Worm (Caenorhabditis elegans): ENCODE measurements around the gene srxa-8.

Gene srxa-8

ce11 chrX:13300503-13300902, 8.1 kb downstream of the srxa-8 start, which contains the start of gene srd-39:
srd-39 (minus strand) TSS chrX:13300603.
- TF ChIP-seq F13C5.2 (tag; optimal IDR thresholded peaks at IDR 0.05) (no peak), ceh-36 (tag; optimal IDR thresholded peaks at IDR 0.05) (no peak), tbx-37 (GFP tag; conservative IDR thresholded peaks at IDR 0.05) (no peak), ceh-13 (GFP tag; optimal IDR thresholded peaks at IDR 0.05) (no peak), hmg-4 (GFP tag; optimal IDR thresholded peaks at IDR 0.05) (no peak), scrt-1 (GFP tag; IDR thresholded peaks at IDR 0.05) (no peak), sea-1 (GFP tag; conservative IDR thresholded peaks at IDR 0.05) (no peak), tra-4 (tag; optimal IDR thresholded peaks at IDR 0.05) (no peak)

ce11 chrX:13294669-13295068, 14.0 kb downstream of the srxa-8 start, which contains the start of gene srd-36:
srd-36 (minus strand) TSS chrX:13294769.
- TF ChIP-seq aly-1 (tag; optimal IDR thresholded peaks at IDR 0.05) (no peak), ceh-13 (GFP tag; optimal IDR thresholded peaks at IDR 0.05) (no peak), flt-1 (GFP tag; IDR thresholded peaks at IDR 0.05) (no peak), F13C5.2 (tag; optimal IDR thresholded peaks at IDR 0.05) (no peak), scrt-1 (GFP tag; IDR thresholded peaks at IDR 0.05) (no peak), B0310.2 (tag; optimal IDR thresholded peaks at IDR 0.05) (no peak), pes-1 (GFP tag; IDR thresholded peaks at IDR 0.05) (no peak), ceh-36 (tag; optimal IDR thresholded peaks at IDR 0.05) (no peak)

- TF ChIP-seq B0310.2 (tag; optimal IDR thresholded peaks at IDR 0.05) (no peak), tbx-37 (GFP tag; conservative IDR thresholded peaks at IDR 0.05) (no peak), flt-1 (GFP tag; IDR thresholded peaks at IDR 0.05) (no peak), sea-1 (GFP tag; conservative IDR thresholded peaks at IDR 0.05) (no peak), ama-1 (optimal IDR thresholded peaks at IDR 0.05) (no peak), hnd-1 (tag; optimal IDR thresholded peaks at IDR 0.05) (no peak), ets-7 (tag; optimal IDR thresholded peaks at IDR 0.05) (no peak), F13C5.2 (tag; optimal IDR thresholded peaks at IDR 0.05) (no peak), pes-1 (GFP tag; IDR thresholded peaks at IDR 0.05) (no peak), hmg-4 (GFP tag; optimal IDR thresholded peaks at IDR 0.05) (no peak), hmbx-1 (tag; optimal IDR thresholded peaks at IDR 0.05) (no peak), tra-4 (tag; optimal IDR thresholded peaks at IDR 0.05) (no peak), tbx-11 (GFP tag; IDR thresholded peaks at IDR 0.05) (no peak), aly-1 (tag; optimal IDR thresholded peaks at IDR 0.05) (no peak), ceh-13 (GFP tag; optimal IDR thresholded peaks at IDR 0.05) (no peak), ceh-36 (tag; optimal IDR thresholded peaks at IDR 0.05) (no peak), scrt-1 (GFP tag; IDR thresholded peaks at IDR 0.05) (no peak)
Observed at ce11 chrX:13293023-13293422, 15.6 kb downstream of the srxa-8 start.

ce11 chrX:13291506-13291905, 17.1 kb downstream of the srxa-8 start, which contains the start of gene srd-38:
srd-38 (plus strand) TSS chrX:13291806.
- TF ChIP-seq ceh-36 (tag; optimal IDR thresholded peaks at IDR 0.05) (no peak), ets-7 (tag; optimal IDR thresholded peaks at IDR 0.05) (no peak), hnd-1 (tag; optimal IDR thresholded peaks at IDR 0.05) (no peak), hmg-4 (GFP tag; optimal IDR thresholded peaks at IDR 0.05) (no peak)

ce11 chrX:13290531-13290930, 18.1 kb downstream of the srxa-8 start, which contains the start of gene R04D3.3:
R04D3.3 (minus strand) TSS chrX:13290631.
- TF ChIP-seq ets-7 (tag; optimal IDR thresholded peaks at IDR 0.05) (no peak), B0310.2 (tag; optimal IDR thresholded peaks at IDR 0.05) (no peak), hmbx-1 (tag; optimal IDR thresholded peaks at IDR 0.05) (no peak), tbx-37 (GFP tag; conservative IDR thresholded peaks at IDR 0.05) (no peak), tbx-11 (GFP tag; IDR thresholded peaks at IDR 0.05) (no peak), flt-1 (GFP tag; IDR thresholded peaks at IDR 0.05) (no peak), hnd-1 (tag; optimal IDR thresholded peaks at IDR 0.05) (no peak), ceh-36 (tag; optimal IDR thresholded peaks at IDR 0.05) (no peak), scrt-1 (GFP tag; IDR thresholded peaks at IDR 0.05) (no peak), hmg-4 (GFP tag; optimal IDR thresholded peaks at IDR 0.05) (no peak), tra-4 (tag; optimal IDR thresholded peaks at IDR 0.05) (no peak), sea-1 (GFP tag; conservative IDR thresholded peaks at IDR 0.05) (no peak), pes-1 (GFP tag; IDR thresholded peaks at IDR 0.05) (no peak), ama-1 (optimal IDR thresholded peaks at IDR 0.05) (no peak), F13C5.2 (tag; optimal IDR thresholded peaks at IDR 0.05) (no peak), ceh-13 (GFP tag; optimal IDR thresholded peaks at IDR 0.05) (no peak), aly-1 (tag; optimal IDR thresholded peaks at IDR 0.05) (no peak)

DNA sequence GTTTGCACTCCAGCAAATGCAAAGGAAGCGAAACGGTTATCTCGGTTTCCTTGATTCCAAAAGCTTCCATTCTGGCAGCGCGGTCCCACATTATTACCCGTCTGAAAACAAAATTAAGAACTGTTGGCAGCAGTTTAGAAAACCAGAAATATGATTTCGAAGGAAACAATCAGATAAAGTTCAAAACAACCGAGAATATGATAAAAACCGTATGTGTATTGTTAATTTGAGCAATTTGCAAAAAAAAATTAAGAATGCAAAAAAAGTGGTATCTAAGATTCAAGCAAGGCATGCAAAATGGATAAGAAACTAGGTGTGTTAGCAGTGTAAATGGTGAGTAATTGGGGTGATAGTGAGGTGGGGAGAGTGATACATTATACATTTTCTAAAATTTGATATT, 19.9 kb downstream of the srxa-8 start, which contains the start of gene R04D3.4:
R04D3.4 (minus strand) TSS at position 101 of the 400 bp plus-strand sequence.
- TF ChIP-seq ets-7 (tag; optimal IDR thresholded peaks at IDR 0.05) (no peak), hnd-1 (tag; optimal IDR thresholded peaks at IDR 0.05) (no peak), sea-1 (GFP tag; conservative IDR thresholded peaks at IDR 0.05) (no peak), hmg-4 (GFP tag; optimal IDR thresholded peaks at IDR 0.05) (no peak), B0310.2 (tag; optimal IDR thresholded peaks at IDR 0.05) (no peak), flt-1 (GFP tag; IDR thresholded peaks at IDR 0.05) (no peak), hmbx-1 (tag; optimal IDR thresholded peaks at IDR 0.05) (no peak), ceh-36 (tag; optimal IDR thresholded peaks at IDR 0.05) (no peak), pes-1 (GFP tag; IDR thresholded peaks at IDR 0.05) (no peak), F13C5.2 (tag; optimal IDR thresholded peaks at IDR 0.05) (no peak), tbx-11 (GFP tag; IDR thresholded peaks at IDR 0.05) (no peak), scrt-1 (GFP tag; IDR thresholded peaks at IDR 0.05) (no peak), ama-1 (optimal IDR thresholded peaks at IDR 0.05) (no peak), tbx-37 (GFP tag; conservative IDR thresholded peaks at IDR 0.05) (no peak), tra-4 (tag; optimal IDR thresholded peaks at IDR 0.05) (no peak), aly-1 (tag; optimal IDR thresholded peaks at IDR 0.05) (no peak)

- TF ChIP-seq scrt-1 (GFP tag; IDR thresholded peaks at IDR 0.05) (no peak), hmg-4 (GFP tag; optimal IDR thresholded peaks at IDR 0.05) (no peak), aly-1 (tag; optimal IDR thresholded peaks at IDR 0.05) (no peak), ceh-13 (GFP tag; optimal IDR thresholded peaks at IDR 0.05) (no peak), ceh-36 (tag; optimal IDR thresholded peaks at IDR 0.05) (no peak)
Observed at ce11 chrX:13286533-13286932, 22.1 kb downstream of the srxa-8 start, which contains the start of gene R04D3.2. R04D3.2 (minus strand) TSS chrX:13286633.

ce11 chrX:13284618-13285017, 24.0 kb downstream of the srxa-8 start:
- no peak for TF ChIP-seq tra-4 (tag; optimal IDR thresholded peaks at IDR 0.05)
- no peak for TF ChIP-seq tbx-11 (GFP tag; IDR thresholded peaks at IDR 0.05)
- TF ChIP-seq scrt-1 (GFP tag; IDR thresholded peaks at IDR 0.05), result no peak
- no peak for TF ChIP-seq B0310.2 (tag; optimal IDR thresholded peaks at IDR 0.05)
- no peak for TF ChIP-seq aly-1 (tag; optimal IDR thresholded peaks at IDR 0.05)
- no peak for TF ChIP-seq ceh-13 (GFP tag; optimal IDR thresholded peaks at IDR 0.05)
- no peak for TF ChIP-seq tbx-37 (GFP tag; conservative IDR thresholded peaks at IDR 0.05)
- TF ChIP-seq hnd-1 (tag; optimal IDR thresholded peaks at IDR 0.05), result no peak
- no peak for TF ChIP-seq hmbx-1 (tag; optimal IDR thresholded peaks at IDR 0.05)
- no peak for TF ChIP-seq F13C5.2 (tag; optimal IDR thresholded peaks at IDR 0.05)
- TF ChIP-seq flt-1 (GFP tag; IDR thresholded peaks at IDR 0.05), result no peak
- TF ChIP-seq hmg-4 (GFP tag; optimal IDR thresholded peaks at IDR 0.05), result no peak
- no peak for TF ChIP-seq pes-1 (GFP tag; IDR thresholded peaks at IDR 0.05)
- TF ChIP-seq ets-7 (tag; optimal IDR thresholded peaks at IDR 0.05), result no peak
- no peak for TF ChIP-seq ceh-36 (tag; optimal IDR thresholded peaks at IDR 0.05)
- no peak for TF ChIP-seq ama-1 (optimal IDR thresholded peaks at IDR 0.05)
- TF ChIP-seq sea-1 (GFP tag; conservative IDR thresholded peaks at IDR 0.05), result no peak

Data from whole organism, early embryonic.